Worm (Caenorhabditis elegans) whole organism, early embryonic: Measurements from ENCODE around the gene ect-2.

Source experiments
- ama-1 ChIP-seq: fragments of 150-350 bp; optimal IDR thresholded peaks from 2 replicates; lab custom pipeline; 2014
- ets-7 ChIP-seq: sonication (generic microtip); optimal IDR thresholded peaks from 2 replicates; lab custom pipeline; 2016; ENCODE audit warnings: missing genotype, missing genetic modification characterization, missing compliant biosample characterization
- hmg-4 ChIP-seq: fragments of 200-800 bp; sonication (Bioruptor generic); optimal IDR thresholded peaks from 2 replicates; lab custom pipeline; 2018; ENCODE audit warnings: mild to moderate bottlenecking, missing genetic modification characterization, missing compliant biosample characterization
- hnd-1 ChIP-seq: sonication (generic microtip); optimal IDR thresholded peaks from 2 replicates; lab custom pipeline; 2016; ENCODE audit warnings: missing genetic modification characterization, missing compliant biosample characterization
- sea-1 ChIP-seq: fragments of 200-800 bp; sonication (Bioruptor generic); conservative IDR thresholded peaks from 2 replicates; pipeline ENCODE4 v1.3.6; 2022; ENCODE audit warnings: missing genetic modification characterization, missing compliant biosample characterization
- tbx-11 ChIP-seq: fragments of 200-800 bp; sonication (Bioruptor generic); IDR thresholded peaks from 2 replicates; pipeline ENCODE4 v1.3.6; 2022; ENCODE audit warnings: missing genetic modification characterization, missing compliant biosample characterization

ce11 chrII:10784780-10785463 is 1.2 kb upstream of the ect-2 start, which contains the start of gene cdl-1:
- TF ChIP-seq ama-1 (no peak), hmg-4 (no peak), tbx-11 (GFP tag; lab: Robert Waterston, UW) (no peak), ets-7 (tag; lab: Kevin White, UChicago) (no peak), sea-1 (no peak), hnd-1 (tag; lab: Kevin White, UChicago) (no peak)
